Fruit fly (Drosophila melanogaster) whole organism, prepupa: ENCODE results near the gene CG32152.

Experiments
- CG8119 ChIP-seq: fragments of 200-800 bp; sonication (Bioruptor generic); IDR thresholded peaks from 3 replicates; pipeline ENCODE4 v1.3.6; 2022; ENCODE audit warnings: missing biosample characterization, missing genetic modification characterization
- Eip93F ChIP-seq: fragments of 200-800 bp; sonication (Bioruptor generic); optimal IDR thresholded peaks from 2 replicates; lab custom pipeline; 2016; ENCODE audit warnings: missing biosample characterization, mild to moderate bottlenecking, missing genetic modification characterization

dm6 chr3L:16132067-16132418, 11.8 kb downstream of the CG32152 start:
- TF ChIP-seq CG8119 (GFP tag; lab: Robert Waterston, UW) = no peak
- TF ChIP-seq Eip93F (GFP tag; lab: Kevin White, UChicago) = no peak
